Fruit fly (Drosophila melanogaster): ENCODE measurements around the gene Taf6.

- TF ChIP-seq CG6792 (GFP tag; optimal IDR thresholded peaks at IDR 0.05) (no peak), CG6276 (GFP tag; optimal IDR thresholded peaks at IDR 0.05) (no peak), CG15336 (GFP tag; IDR thresholded peaks at IDR 0.05) (no peak), CG16779 (tag; optimal IDR thresholded peaks at IDR 0.05) (no peak), cyc (GFP tag; optimal IDR thresholded peaks at IDR 0.05) (no peak), Sox14 (GFP tag; optimal IDR thresholded peaks at IDR 0.05) (no peak)
Measured at dm6 chr3L:19579346-19579745, 19.5 kb upstream of the Taf6 start.
